Worm (Caenorhabditis elegans) whole organism, L4/young adult: ENCODE data around the gene F09E10.5.

Experiments
- dao-5 ChIP-seq: sonication (generic microtip); optimal IDR thresholded peaks from 2 replicates; lab custom pipeline; 2016; ENCODE audit warnings: missing genotype, missing genetic modification characterization, moderate library complexity, missing compliant biosample characterization
- him-1 ChIP-seq: sonication (generic microtip); optimal IDR thresholded peaks from 2 replicates; lab custom pipeline; 2016; ENCODE audit warnings: missing genotype, missing genetic modification reagents, missing genetic modification characterization, missing compliant biosample characterization

ce11 chrX:1522068-1522467, 27.9 kb upstream of the F09E10.5 start:
- TF ChIP-seq dao-5 (tag; lab: Kevin White, UChicago) (no peak), him-1 (tag; lab: Kevin White, UChicago) (peak; percentile 55)
